Worm (Caenorhabditis elegans) whole organism, L2 larva: ENCODE data around the gene lgc-10.

Source experiments
- F13H6.1 ChIP-seq: sonication (generic microtip); optimal IDR thresholded peaks from 2 replicates; lab custom pipeline; 2016; ENCODE audit warnings: missing genetic modification characterization, missing compliant biosample characterization
- R02D3.7 ChIP-seq: fragments of 150-350 bp; optimal IDR thresholded peaks from 2 replicates; lab custom pipeline; 2014; ENCODE audit warnings: missing biosample characterization, missing genetic modification characterization
- aly-2 ChIP-seq: fragments of 150-350 bp; optimal IDR thresholded peaks from 2 replicates; lab custom pipeline; 2014; ENCODE audit warnings: missing biosample characterization, missing genetic modification characterization
- blmp-1 ChIP-seq: sonication (generic microtip); optimal IDR thresholded peaks from 2 replicates; lab custom pipeline; 2017; ENCODE audit warnings: missing genetic modification characterization, mild to moderate bottlenecking, missing compliant biosample characterization, antibody characterized with exemption, moderate library complexity; ENCODE audit not compliant: insufficient read depth
- ceh-16 ChIP-seq: fragments of 150-350 bp; optimal IDR thresholded peaks from 2 replicates; lab custom pipeline; 2014; ENCODE audit warnings: missing biosample characterization, missing genetic modification characterization
- ceh-82 ChIP-seq: fragments of 150-350 bp; optimal IDR thresholded peaks from 2 replicates; lab custom pipeline; 2014; ENCODE audit warnings: missing biosample characterization, missing genetic modification characterization
- crh-2 ChIP-seq: sonication (generic microtip); optimal IDR thresholded peaks from 2 replicates; lab custom pipeline; 2017; ENCODE audit warnings: missing biosample characterization, missing genetic modification characterization
- dmd-4 ChIP-seq: sonication (generic microtip); optimal IDR thresholded peaks from 2 replicates; lab custom pipeline; 2017; ENCODE audit warnings: missing biosample characterization, missing genetic modification characterization
- egl-27 ChIP-seq: sonication (generic microtip); optimal IDR thresholded peaks from 3 replicates; lab custom pipeline; 2017; ENCODE audit warnings: missing biosample characterization, missing genetic modification reagents, missing genetic modification characterization
- elt-3 ChIP-seq: sonication (generic microtip); optimal IDR thresholded peaks from 2 replicates; lab custom pipeline; 2017; ENCODE audit warnings: missing biosample characterization, missing genetic modification characterization
- lin-11 ChIP-seq: fragments of 150-350 bp; sonication (generic microtip); optimal IDR thresholded peaks from 2 replicates; lab custom pipeline; 2014; ENCODE audit warnings: missing biosample characterization, missing genetic modification characterization, inconsistent platforms, mixed read lengths
- lin-13 ChIP-seq: fragments of 150-350 bp; optimal IDR thresholded peaks from 2 replicates; lab custom pipeline; 2014; ENCODE audit warnings: missing biosample characterization, missing genetic modification reagents, missing genetic modification characterization
- mab-5 ChIP-seq: fragments of 150-350 bp; optimal IDR thresholded peaks from 2 replicates; lab custom pipeline; 2014; ENCODE audit warnings: missing biosample characterization, missing genetic modification characterization
- mbf-1 ChIP-seq: sonication (generic microtip); optimal IDR thresholded peaks from 2 replicates; lab custom pipeline; 2017; ENCODE audit warnings: missing biosample characterization, missing genetic modification characterization
- mdl-1 ChIP-seq, 2 experiments: fragments of 150-350 bp in 1 of 2; sonication (generic microtip) in 1 of 2; optimal IDR thresholded peaks; 2 replicates each; lab custom pipeline; 2017; ENCODE audit warnings: missing biosample characterization in 2 of 2, missing genetic modification characterization in 2 of 2
- nhr-10 ChIP-seq: sonication (generic microtip); optimal IDR thresholded peaks from 2 replicates; lab custom pipeline; 2017; ENCODE audit warnings: missing biosample characterization, missing genetic modification characterization
- nhr-11 ChIP-seq: fragments of 150-350 bp; optimal IDR thresholded peaks from 2 replicates; lab custom pipeline; 2014; ENCODE audit warnings: missing biosample characterization, missing genetic modification characterization
- nhr-12 ChIP-seq: fragments of 150-350 bp; optimal IDR thresholded peaks from 2 replicates; lab custom pipeline; 2014; ENCODE audit warnings: missing biosample characterization, missing genetic modification characterization
- nhr-129 ChIP-seq: fragments of 150-350 bp; optimal IDR thresholded peaks from 2 replicates; lab custom pipeline; 2014; ENCODE audit warnings: missing biosample characterization, missing genetic modification characterization
- nhr-237 ChIP-seq: fragments of 150-350 bp; optimal IDR thresholded peaks from 2 replicates; lab custom pipeline; 2014; ENCODE audit warnings: missing biosample characterization, missing genetic modification characterization
- nhr-25 ChIP-seq: fragments of 150-350 bp; sonication (generic microtip); optimal IDR thresholded peaks from 3 replicates; lab custom pipeline; 2014; ENCODE audit warnings: missing biosample characterization, missing genetic modification characterization
- nhr-6 ChIP-seq: fragments of 150-350 bp; optimal IDR thresholded peaks from 2 replicates; lab custom pipeline; 2014; ENCODE audit warnings: missing biosample characterization, missing genetic modification characterization
- sem-4 ChIP-seq: fragments of 150-350 bp; optimal IDR thresholded peaks from 2 replicates; lab custom pipeline; 2014; ENCODE audit warnings: missing biosample characterization, missing genetic modification reagents, missing genetic modification characterization
- skn-1 ChIP-seq: sonication (generic microtip); optimal IDR thresholded peaks from 2 replicates; lab custom pipeline; 2017; ENCODE audit warnings: missing biosample characterization, missing genetic modification characterization
- sma-3 ChIP-seq: sonication (generic microtip); optimal IDR thresholded peaks from 2 replicates; lab custom pipeline; 2016; ENCODE audit warnings: missing genetic modification reagents, missing genetic modification characterization, missing compliant biosample characterization
- sma-9 ChIP-seq, 2 experiments: fragments of 150-350 bp in 1 of 2; sonication (generic microtip) in 1 of 2; optimal IDR thresholded peaks; 2 replicates each; lab custom pipeline; 2014 to 2016; ENCODE audit warnings: missing genetic modification characterization in 2 of 2, mild to moderate bottlenecking in 1 of 2, missing biosample characterization in 1 of 2, missing compliant biosample characterization in 1 of 2, missing genetic modification reagents in 1 of 2, moderate library complexity in 1 of 2
- unc-39 ChIP-seq: fragments of 150-350 bp; optimal IDR thresholded peaks from 2 replicates; lab custom pipeline; 2014; ENCODE audit warnings: missing biosample characterization, missing genetic modification characterization
- unc-55 ChIP-seq: fragments of 150-350 bp; sonication (generic microtip); optimal IDR thresholded peaks from 3 replicates; lab custom pipeline; 2014; ENCODE audit warnings: missing biosample characterization, missing genetic modification reagents, missing genetic modification characterization
- unc-62 ChIP-seq: fragments of 150-350 bp; optimal IDR thresholded peaks from 2 replicates; lab custom pipeline; 2014; ENCODE audit warnings: missing biosample characterization, missing genetic modification reagents, missing genetic modification characterization
- zag-1 ChIP-seq: fragments of 150-350 bp; optimal IDR thresholded peaks from 2 replicates; lab custom pipeline; 2014; ENCODE audit warnings: missing biosample characterization, missing genetic modification characterization
- ztf-1 ChIP-seq: fragments of 200-800 bp; sonication (Bioruptor generic); conservative IDR thresholded peaks from 2 replicates; pipeline ENCODE4 v1.3.6; 2022; ENCODE audit warnings: missing genetic modification characterization, missing compliant biosample characterization
- ztf-11 ChIP-seq: sonication (generic microtip); optimal IDR thresholded peaks from 2 replicates; lab custom pipeline; 2017; ENCODE audit warnings: missing biosample characterization, missing genetic modification characterization

Gene lgc-10

ce11 chrIV:6427223-6427622, 30.1 kb downstream of the lgc-10 start:
- TF ChIP-seq nhr-12 (tag; lab: Kevin White, UChicago) (no peak), sma-9 (GFP tag; optimal IDR thresholded peaks at IDR 0.05; lab: Kevin White, UChicago) (peak; percentile 29), sma-9 (tag; optimal IDR thresholded peaks at IDR 0.05; lab: Kevin White, UChicago) (no peak), nhr-25 (peak; percentile 58), sma-3 (GFP tag; lab: Kevin White, UChicago) (no peak), unc-55 (GFP tag; lab: Kevin White, UChicago) (peak; percentile 57)

DNA sequence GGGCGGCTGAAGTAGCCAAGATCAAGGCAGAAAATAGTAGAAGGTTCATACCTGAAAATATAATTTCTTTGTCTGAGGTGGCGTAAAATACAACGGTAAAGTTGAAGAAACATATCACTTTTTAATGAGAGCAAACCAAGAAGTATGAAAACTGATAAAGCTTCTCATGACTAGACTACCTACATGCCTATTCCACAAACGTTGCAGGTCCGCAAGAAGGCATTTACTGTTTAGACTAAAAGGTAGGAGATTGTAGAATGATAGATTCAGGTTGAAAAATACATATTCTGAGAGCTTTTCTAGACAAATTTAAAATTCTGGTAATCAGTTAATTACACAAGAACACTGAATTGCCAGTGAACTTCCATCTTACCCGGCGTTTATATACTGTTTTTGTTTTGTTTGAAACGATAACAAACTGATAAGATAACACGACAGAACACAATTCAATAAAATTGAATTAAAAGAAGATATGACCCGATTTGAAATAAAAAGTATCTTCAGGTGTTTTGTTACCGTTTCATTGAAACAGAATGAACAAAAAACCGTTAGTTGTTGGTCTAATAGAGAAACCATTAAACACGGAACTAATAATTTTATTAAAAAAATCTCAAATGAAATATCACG, 31.2 kb downstream of the lgc-10 start, which contains the start of gene acp-6:
acp-6 (minus strand) TSS at position 51 of the 627 bp plus-strand sequence.
- TF ChIP-seq mdl-1 (tag; optimal IDR thresholded peaks at IDR 0.05; lab: Kevin White, UChicago): no peak

- TF ChIP-seq nhr-10 (tag; lab: Kevin White, UChicago) (no peak), unc-55 (GFP tag; lab: Kevin White, UChicago) (no peak), nhr-237 (tag; lab: Kevin White, UChicago) (no peak), ceh-82 (no peak), skn-1 (tag; lab: Kevin White, UChicago) (no peak), ztf-11 (tag; lab: Kevin White, UChicago) (no peak), aly-2 (tag; lab: Kevin White, UChicago) (no peak), zag-1 (tag; lab: Kevin White, UChicago) (no peak), sem-4 (tag; lab: Kevin White, UChicago) (no peak), lin-13 (GFP tag; lab: Kevin White, UChicago) (no peak), elt-3 (tag; lab: Kevin White, UChicago) (no peak), nhr-11 (tag; lab: Kevin White, UChicago) (no peak), nhr-6 (tag; lab: Kevin White, UChicago) (no peak), lin-11 (tag; lab: Kevin White, UChicago) (no peak), mbf-1 (tag; lab: Kevin White, UChicago) (no peak), F13H6.1 (tag; lab: Kevin White, UChicago) (no peak), ztf-1 (GFP tag; lab: Robert Waterston, UW) (no peak), sma-3 (GFP tag; lab: Kevin White, UChicago) (no peak), unc-62 (GFP tag; lab: Kevin White, UChicago) (no peak)
Observed at ce11 chrIV:6421183-6421635, 36.2 kb downstream of the lgc-10 start, which contains the start of gene puf-11. TSS of gene puf-11 (plus strand) at chrIV:6421585.

DNA sequence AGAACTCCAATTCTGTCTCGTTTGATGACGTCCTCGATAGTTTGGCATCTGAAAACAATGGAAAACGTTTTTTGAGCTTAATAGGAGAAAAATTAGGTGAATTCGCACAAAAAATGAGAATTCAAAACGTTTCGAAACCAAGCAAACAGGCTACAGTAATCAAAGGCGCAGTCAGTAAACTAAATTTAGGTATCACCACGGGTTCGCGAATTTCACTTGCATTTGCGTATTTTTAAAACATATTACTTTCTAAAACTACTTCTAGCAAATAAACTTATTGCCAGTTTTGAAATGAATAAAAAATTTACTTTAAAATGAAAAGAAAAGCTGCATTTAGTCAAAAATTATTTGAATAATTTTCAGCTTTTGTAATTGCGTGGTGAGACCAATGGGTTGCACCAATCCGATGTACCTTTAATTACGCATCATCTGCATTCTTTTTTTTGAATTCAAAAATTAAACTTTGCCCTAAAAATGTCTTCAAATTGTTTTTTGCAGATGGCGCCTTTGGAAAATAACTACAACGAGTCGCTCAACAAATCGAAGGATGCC, 38.3 kb downstream of the lgc-10 start, which contains the start of the genes Y73B6BL.23 and htp-2:
Y73B6BL.23 (minus strand) TSS at position 51 of the 552 bp plus-strand sequence.
htp-2 (plus strand) TSS at position 492 of the 552 bp plus-strand sequence.
- TF ChIP-seq aly-2 (tag; lab: Kevin White, UChicago): no peak
- TF ChIP-seq blmp-1 (tag; lab: Kevin White, UChicago): no peak
- TF ChIP-seq skn-1 (tag; lab: Kevin White, UChicago): no peak
- no peak for TF ChIP-seq sma-9 (GFP tag; optimal IDR thresholded peaks at IDR 0.05; lab: Kevin White, UChicago)
- TF ChIP-seq sma-9 (tag; optimal IDR thresholded peaks at IDR 0.05; lab: Kevin White, UChicago): no peak
- TF ChIP-seq ceh-16: no peak
- no peak for TF ChIP-seq mbf-1 (tag; lab: Kevin White, UChicago)
- TF ChIP-seq dmd-4 (tag; lab: Kevin White, UChicago): no peak
- TF ChIP-seq crh-2 (tag; lab: Kevin White, UChicago): no peak
- no peak for TF ChIP-seq unc-39 (tag; lab: Kevin White, UChicago)
- TF ChIP-seq elt-3 (tag; lab: Kevin White, UChicago): no peak

DNA sequence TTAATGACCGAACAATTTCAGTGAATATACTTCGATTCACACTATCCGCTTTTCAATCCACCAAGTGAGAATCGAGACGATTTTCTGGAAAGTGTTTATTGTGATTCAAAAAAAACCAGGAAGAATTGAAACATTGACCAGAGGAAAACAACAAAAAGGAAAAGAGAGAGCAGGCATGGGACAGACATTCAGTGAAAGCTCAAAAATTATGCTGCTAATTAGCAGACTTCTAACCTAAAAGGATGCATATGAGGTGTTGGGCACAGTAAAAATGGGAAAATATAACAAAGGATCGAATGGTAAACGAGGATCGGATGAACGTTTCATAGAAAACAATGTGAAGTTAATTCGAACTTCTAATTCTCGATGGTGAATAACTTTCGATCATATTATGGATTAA, 39.8 kb downstream of the lgc-10 start:
- TF ChIP-seq egl-27 (no peak), nhr-129 (tag; lab: Kevin White, UChicago) (no peak), R02D3.7 (tag; lab: Kevin White, UChicago) (no peak), blmp-1 (tag; lab: Kevin White, UChicago) (no peak), elt-3 (tag; lab: Kevin White, UChicago) (no peak), mab-5 (tag; lab: Kevin White, UChicago) (no peak)
